Fruit fly (Drosophila melanogaster) whole organism, prepupa: ENCODE measurements around the gene CG17666.

Source experiments
- Blimp-1 ChIP-seq: fragments of 200-800 bp; sonication (Bioruptor generic); optimal IDR thresholded peaks from 3 replicates; lab custom pipeline; 2017; ENCODE audit warnings: missing biosample characterization, missing genetic modification characterization, mild to moderate bottlenecking, moderate library complexity, missing genetic modification reagents
- CG10631 ChIP-seq: fragments of 200-800 bp; sonication (Bioruptor generic); optimal IDR thresholded peaks from 2 replicates; lab custom pipeline; 2016; ENCODE audit warnings: missing biosample characterization, missing genetic modification characterization
- CG10669 ChIP-seq: fragments of 200-800 bp; sonication (Bioruptor generic); optimal IDR thresholded peaks from 3 replicates; lab custom pipeline; 2018; ENCODE audit warnings: missing biosample characterization, mild to moderate bottlenecking, missing genetic modification characterization, moderate library complexity
- CG11762 ChIP-seq: fragments of 200-800 bp; sonication (Bioruptor generic); optimal IDR thresholded peaks from 3 replicates; lab custom pipeline; 2016; ENCODE audit warnings: missing biosample characterization, missing genetic modification characterization; ENCODE audit not compliant: insufficient read depth
- CG15336 ChIP-seq: fragments of 200-800 bp; sonication (Bioruptor generic); IDR thresholded peaks from 2 replicates; pipeline ENCODE4 v1.3.6; 2022; ENCODE audit warnings: missing biosample characterization, missing genetic modification characterization
- CG1621 ChIP-seq: fragments of 200-800 bp; sonication (Bioruptor generic); optimal IDR thresholded peaks from 3 replicates; lab custom pipeline; 2018; ENCODE audit warnings: missing biosample characterization, mild to moderate bottlenecking, missing genetic modification characterization
- CG3032 ChIP-seq: fragments of 200-800 bp; optimal IDR thresholded peaks from 2 replicates; lab custom pipeline; 2019; ENCODE audit warnings: missing biosample characterization, mild to moderate bottlenecking, missing genetic modification characterization, moderate library complexity
- CG31627 ChIP-seq: fragments of 200-800 bp; sonication (Bioruptor generic); optimal IDR thresholded peaks from 3 replicates; lab custom pipeline; 2016; ENCODE audit warnings: missing biosample characterization, missing genetic modification characterization
- CG34406 ChIP-seq: fragments of 200-800 bp; sonication (Bioruptor generic); optimal IDR thresholded peaks from 3 replicates; lab custom pipeline; 2016; ENCODE audit warnings: missing biosample characterization, missing genetic modification characterization
- CG4318 ChIP-seq: fragments of 200-800 bp; sonication (Bioruptor generic); optimal IDR thresholded peaks from 3 replicates; lab custom pipeline; 2017; ENCODE audit warnings: missing biosample characterization, mild to moderate bottlenecking, missing genetic modification characterization
- CG6163 ChIP-seq: fragments of 200-800 bp; sonication (Bioruptor generic); IDR thresholded peaks from 3 replicates; pipeline ENCODE4 v1.3.6; 2022; ENCODE audit warnings: missing biosample characterization, missing genetic modification characterization
- CG6792 ChIP-seq: fragments of 200-800 bp; sonication (Bioruptor generic); optimal IDR thresholded peaks from 3 replicates; lab custom pipeline; 2016; ENCODE audit warnings: missing biosample characterization, missing genetic modification characterization
- CG6808 ChIP-seq: fragments of 200-800 bp; sonication (Bioruptor generic); optimal IDR thresholded peaks from 3 replicates; lab custom pipeline; 2017; ENCODE audit warnings: missing biosample characterization, missing genetic modification characterization, mild to moderate bottlenecking, moderate library complexity, missing genetic modification reagents
- CG6854 ChIP-seq: fragments of 200-800 bp; sonication (Bioruptor generic); optimal IDR thresholded peaks from 2 replicates; lab custom pipeline; 2017; ENCODE audit warnings: missing biosample characterization, mild to moderate bottlenecking, missing genetic modification characterization
- CG7368 ChIP-seq: fragments of 200-800 bp; sonication (Bioruptor generic); optimal IDR thresholded peaks from 3 replicates; lab custom pipeline; 2016; ENCODE audit warnings: missing biosample characterization, missing genetic modification characterization
- CG8119 ChIP-seq: fragments of 200-800 bp; sonication (Bioruptor generic); IDR thresholded peaks from 3 replicates; pipeline ENCODE4 v1.3.6; 2022; ENCODE audit warnings: missing biosample characterization, missing genetic modification characterization
- CG8319 ChIP-seq: fragments of 200-800 bp; sonication (Bioruptor generic); optimal IDR thresholded peaks from 3 replicates; lab custom pipeline; 2016; ENCODE audit warnings: missing biosample characterization, missing genetic modification characterization
- CG8632 ChIP-seq: fragments of 200-800 bp; sonication (Bioruptor generic); optimal IDR thresholded peaks from 3 replicates; lab custom pipeline; 2016; ENCODE audit warnings: missing biosample characterization, missing genetic modification characterization
- CG9139 ChIP-seq: fragments of 200-800 bp; sonication (Bioruptor generic); optimal IDR thresholded peaks from 3 replicates; lab custom pipeline; 2017; ENCODE audit warnings: missing biosample characterization, mild to moderate bottlenecking, missing genetic modification characterization
- Eip78C ChIP-seq: fragments of 200-800 bp; sonication (Bioruptor generic); peaks from one replicate; lab custom pipeline; 2016; ENCODE audit warnings: missing biosample characterization, missing genetic modification characterization
- Eip93F ChIP-seq: fragments of 200-800 bp; sonication (Bioruptor generic); optimal IDR thresholded peaks from 2 replicates; lab custom pipeline; 2016; ENCODE audit warnings: missing biosample characterization, mild to moderate bottlenecking, missing genetic modification characterization
- Ets21C ChIP-seq: fragments of 200-800 bp; sonication (Bioruptor generic); optimal IDR thresholded peaks from 3 replicates; lab custom pipeline; 2016; ENCODE audit warnings: missing biosample characterization, missing genetic modification characterization
- Gug ChIP-seq: fragments of 200-800 bp; sonication (Bioruptor generic); IDR thresholded peaks from 2 replicates; pipeline ENCODE4 v1.3.6; 2022; ENCODE audit warnings: missing biosample characterization, missing genetic modification characterization
- Hr39 ChIP-seq: fragments of 200-800 bp; sonication (Bioruptor generic); optimal IDR thresholded peaks from 2 replicates; lab custom pipeline; 2016; ENCODE audit warnings: missing biosample characterization, missing genetic modification characterization
- Hr4 ChIP-seq: fragments of 200-800 bp; sonication (Bioruptor generic); optimal IDR thresholded peaks from 3 replicates; lab custom pipeline; 2016; ENCODE audit warnings: missing biosample characterization, missing genetic modification characterization
- OdsH ChIP-seq: fragments of 200-800 bp; sonication (Bioruptor generic); optimal IDR thresholded peaks from 3 replicates; lab custom pipeline; 2016; ENCODE audit warnings: missing biosample characterization, missing genetic modification characterization
- Sox14 ChIP-seq: fragments of 200-800 bp; sonication (Bioruptor generic); optimal IDR thresholded peaks from 3 replicates; lab custom pipeline; 2016; ENCODE audit warnings: missing biosample characterization, missing genetic modification characterization
- dac ChIP-seq: fragments of 200-800 bp; sonication (Bioruptor generic); optimal IDR thresholded peaks from 2 replicates; lab custom pipeline; 2017; ENCODE audit warnings: missing biosample characterization, mild to moderate bottlenecking, missing genetic modification characterization
- dsx ChIP-seq: fragments of 200-800 bp; optimal IDR thresholded peaks from 3 replicates; lab custom pipeline; 2019; ENCODE audit warnings: missing biosample characterization, mild to moderate bottlenecking, missing genetic modification characterization, moderate library complexity; ENCODE audit not compliant: poor library complexity, severe bottlenecking
- eg ChIP-seq: fragments of 200-800 bp; sonication (Bioruptor generic); IDR thresholded peaks from 3 replicates; pipeline ENCODE4 v1.3.6; 2022; ENCODE audit warnings: missing biosample characterization, missing genetic modification characterization
- esn ChIP-seq: fragments of 200-800 bp; sonication (Bioruptor generic); optimal IDR thresholded peaks from 2 replicates; lab custom pipeline; 2016; ENCODE audit warnings: missing biosample characterization, mild to moderate bottlenecking, missing genetic modification characterization, moderate library complexity
- fkh ChIP-seq: fragments of 200-800 bp; sonication (Bioruptor generic); optimal IDR thresholded peaks from 3 replicates; lab custom pipeline; 2017; ENCODE audit warnings: missing biosample characterization, mild to moderate bottlenecking, missing genetic modification characterization, moderate library complexity
- net ChIP-seq: fragments of 200-800 bp; sonication (Bioruptor generic); optimal IDR thresholded peaks from 3 replicates; lab custom pipeline; 2016; ENCODE audit warnings: missing biosample characterization, missing genetic modification characterization
- pdm3 ChIP-seq: fragments of 200-800 bp; sonication (Bioruptor generic); optimal IDR thresholded peaks from 3 replicates; lab custom pipeline; 2016; ENCODE audit warnings: missing biosample characterization, missing genetic modification characterization
- salr ChIP-seq, 2 experiments: fragments of 200-800 bp; sonication (Bioruptor generic); optimal IDR thresholded peaks; 3 replicates each; lab custom pipeline; 2016 to 2018; ENCODE audit warnings: missing biosample characterization in 2 of 2, missing genetic modification characterization in 2 of 2, mild to moderate bottlenecking in 1 of 2
- spab ChIP-seq: fragments of 200-800 bp; sonication (Bioruptor generic); optimal IDR thresholded peaks from 2 replicates; lab custom pipeline; 2017; ENCODE audit warnings: missing biosample characterization, mild to moderate bottlenecking, missing genetic modification characterization, missing genetic modification reagents
- ss ChIP-seq, 2 experiments: fragments of 200-800 bp; sonication (Bioruptor generic); optimal IDR thresholded peaks; 2 replicates in 1 of 2; 3 replicates in 1 of 2; lab custom pipeline; 2017 to 2018; ENCODE audit warnings: mild to moderate bottlenecking in 2 of 2, missing biosample characterization in 2 of 2, missing genetic modification characterization in 2 of 2, moderate library complexity in 1 of 2
- svp ChIP-seq: fragments of 200-800 bp; sonication (Bioruptor generic); peaks from one replicate; lab custom pipeline; 2016; ENCODE audit warnings: missing biosample characterization, missing genetic modification characterization
- vri ChIP-seq: fragments of 200-800 bp; sonication (Bioruptor generic); optimal IDR thresholded peaks from 3 replicates; lab custom pipeline; 2016; ENCODE audit warnings: missing biosample characterization, mild to moderate bottlenecking, missing genetic modification characterization

The CG17666 gene

dm6 chr3L:12804035-12804729 is 23.1 kb downstream of the CG17666 start:
- TF ChIP-seq svp: no peak
- peak; percentile 44; the same call in 2 of the 3 replicates for TF ChIP-seq CG6163 (GFP tag; lab: Robert Waterston, UW)
- no peak for TF ChIP-seq CG8632 (GFP tag; lab: Kevin White, UChicago)
- TF ChIP-seq Ets21C (GFP tag; lab: Kevin White, UChicago): no peak
- no peak for TF ChIP-seq CG6792 (GFP tag; lab: Kevin White, UChicago)
- TF ChIP-seq ss (GFP tag; optimal IDR thresholded peaks at IDR 0.05; lab: Kevin White, UChicago): peak; percentile 30 to 67
- TF ChIP-seq Hr39 (GFP tag; lab: Kevin White, UChicago): no peak
- TF ChIP-seq fkh (GFP tag; lab: Kevin White, UChicago): peak; percentile 53
- TF ChIP-seq CG15336 (GFP tag; lab: Robert Waterston, UW): peak; percentile 16; the same call in 1 of the 2 replicates
- no peak for TF ChIP-seq salr (GFP tag; optimal IDR thresholded peaks at IDR 0.05; lab: Kevin White, UChicago)
- TF ChIP-seq Eip93F (GFP tag; lab: Kevin White, UChicago): no peak
- TF ChIP-seq Hr4 (GFP tag; lab: Kevin White, UChicago): no peak
- TF ChIP-seq Eip78C: peak; percentile 37
- peak; percentile 22; the same call in 1 of the 3 replicates for TF ChIP-seq CG8119 (GFP tag; lab: Robert Waterston, UW)
- no peak for TF ChIP-seq Gug (GFP tag; lab: Robert Waterston, UW)
- no peak for TF ChIP-seq OdsH (GFP tag; lab: Kevin White, UChicago)

dm6 chr3L:12804730-12805170 is 23.6 kb downstream of the CG17666 start, which contains the start of gene Atg1:
Gene Atg1 (minus strand): TSS chr3L:12805116.
- TF ChIP-seq CG1621 (tag; lab: Kevin White, UChicago) (no peak), CG10631 (GFP tag; lab: Kevin White, UChicago) (no peak), esn (peak; percentile 8), dac (GFP tag; lab: Kevin White, UChicago) (no peak), CG6854 (GFP tag; lab: Kevin White, UChicago) (peak; percentile 44), Hr39 (GFP tag; lab: Kevin White, UChicago) (no peak), vri (GFP tag; lab: Kevin White, UChicago) (peak; percentile 33), Sox14 (GFP tag; lab: Kevin White, UChicago) (peak; percentile 9), CG6163 (GFP tag; lab: Robert Waterston, UW) (peak; percentile 49; the same call in 2 of the 3 replicates), Gug (GFP tag; lab: Robert Waterston, UW) (no peak), Eip78C (peak; percentile 85), CG11762 (no peak), pdm3 (GFP tag; lab: Kevin White, UChicago) (no peak), CG8632 (GFP tag; lab: Kevin White, UChicago) (no peak)

- TF ChIP-seq CG8319 (no peak), CG7368 (no peak), CG9139 (GFP tag; lab: Kevin White, UChicago) (no peak), CG1621 (tag; lab: Kevin White, UChicago) (no peak), dsx (peak; percentile 2), pdm3 (GFP tag; lab: Kevin White, UChicago) (no peak), Eip78C (peak; percentile 20)
Measured at dm6 chr3L:12805660-12806289, 24.6 kb downstream of the CG17666 start, which contains the start of gene Sap130. Gene Sap130 (plus strand): TSS chr3L:12805902.

- TF ChIP-seq CG8119 (GFP tag; lab: Robert Waterston, UW): peak; percentile 66; the same call in 2 of the 3 replicates
- peak; percentile 82 for TF ChIP-seq Sox14 (GFP tag; lab: Kevin White, UChicago)
- TF ChIP-seq CG34406 (GFP tag; lab: Kevin White, UChicago): peak; percentile 62
- TF ChIP-seq CG6163 (GFP tag; lab: Robert Waterston, UW): peak; percentile 85
- no peak for TF ChIP-seq CG9139 (GFP tag; lab: Kevin White, UChicago)
- TF ChIP-seq CG3032 (tag; lab: Kevin White, UChicago): peak; percentile 60
- TF ChIP-seq dsx: peak; percentile 54
- TF ChIP-seq CG10669: no peak
- no peak for TF ChIP-seq Gug (GFP tag; lab: Robert Waterston, UW)
- peak; percentile 25 for TF ChIP-seq CG31627 (GFP tag; lab: Kevin White, UChicago)
- peak; percentile 69 for TF ChIP-seq CG15336 (GFP tag; lab: Robert Waterston, UW)
- TF ChIP-seq Hr39 (GFP tag; lab: Kevin White, UChicago): peak; percentile 18
- no peak for TF ChIP-seq CG4318 (GFP tag; lab: Kevin White, UChicago)
- no peak for TF ChIP-seq ss (GFP tag; optimal IDR thresholded peaks at IDR 0.05; lab: Kevin White, UChicago)
- TF ChIP-seq CG6808 (GFP tag; lab: Kevin White, UChicago): no peak
- no peak for TF ChIP-seq svp
- no peak for TF ChIP-seq CG6854 (GFP tag; lab: Kevin White, UChicago)
- peak; percentile 13 for TF ChIP-seq Blimp-1
- TF ChIP-seq eg (GFP tag; lab: Robert Waterston, UW): peak; percentile 72; the same call in 2 of the 3 replicates
- TF ChIP-seq spab (GFP tag; lab: Kevin White, UChicago): no peak
- TF ChIP-seq CG11762: no peak
- no peak for TF ChIP-seq Ets21C (GFP tag; lab: Kevin White, UChicago)
- TF ChIP-seq Hr4 (GFP tag; lab: Kevin White, UChicago): peak; percentile 66
- TF ChIP-seq net (GFP tag; lab: Kevin White, UChicago): no peak
Measured at dm6 chr3L:12806290-12806743, 25.2 kb downstream of the CG17666 start.
